Fruit fly (Drosophila melanogaster) ovary, adult (tissue): ENCODE measurements around the gene lab.

Experiments used
- CG17801 ChIP-seq: fragments of 200-800 bp; optimal IDR thresholded peaks from 2 replicates; lab custom pipeline; 2019; ENCODE audit warnings: missing biosample characterization, mild to moderate bottlenecking, missing genetic modification characterization, moderate library complexity; ENCODE audit not compliant: partially characterized antibody

lab gene

dm6 chr3R:6672303-6673007 is 5.9 kb downstream of the lab start:
- TF ChIP-seq CG17801: no peak

- no peak for TF ChIP-seq CG17801
These were observed 10.2 kb downstream of the lab start for dm6 chr3R:6668234-6668633.

DNA sequence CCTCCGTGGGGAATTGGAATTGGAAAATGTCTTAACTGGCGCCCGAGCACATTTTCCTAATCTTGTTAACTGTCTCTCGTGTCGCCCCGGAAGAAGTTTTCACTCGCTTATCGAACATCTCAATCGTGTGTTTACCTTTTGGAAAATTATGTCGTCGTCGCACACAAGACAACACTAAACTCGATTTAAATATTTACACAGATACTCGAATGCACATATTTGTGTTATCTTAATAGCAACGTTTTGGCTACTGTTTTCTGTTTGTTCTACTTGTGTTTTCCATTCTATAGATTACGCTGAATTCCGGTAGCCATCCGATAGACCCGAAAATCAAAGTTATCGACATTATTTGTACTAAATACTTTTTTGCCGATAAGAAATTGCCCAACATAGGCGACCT is 11.1 kb downstream of the lab start:
- no peak for TF ChIP-seq CG17801

- TF ChIP-seq CG17801: no peak
These were observed 13.2 kb downstream of the lab start for dm6 chr3R:6665117-6665654.

DNA sequence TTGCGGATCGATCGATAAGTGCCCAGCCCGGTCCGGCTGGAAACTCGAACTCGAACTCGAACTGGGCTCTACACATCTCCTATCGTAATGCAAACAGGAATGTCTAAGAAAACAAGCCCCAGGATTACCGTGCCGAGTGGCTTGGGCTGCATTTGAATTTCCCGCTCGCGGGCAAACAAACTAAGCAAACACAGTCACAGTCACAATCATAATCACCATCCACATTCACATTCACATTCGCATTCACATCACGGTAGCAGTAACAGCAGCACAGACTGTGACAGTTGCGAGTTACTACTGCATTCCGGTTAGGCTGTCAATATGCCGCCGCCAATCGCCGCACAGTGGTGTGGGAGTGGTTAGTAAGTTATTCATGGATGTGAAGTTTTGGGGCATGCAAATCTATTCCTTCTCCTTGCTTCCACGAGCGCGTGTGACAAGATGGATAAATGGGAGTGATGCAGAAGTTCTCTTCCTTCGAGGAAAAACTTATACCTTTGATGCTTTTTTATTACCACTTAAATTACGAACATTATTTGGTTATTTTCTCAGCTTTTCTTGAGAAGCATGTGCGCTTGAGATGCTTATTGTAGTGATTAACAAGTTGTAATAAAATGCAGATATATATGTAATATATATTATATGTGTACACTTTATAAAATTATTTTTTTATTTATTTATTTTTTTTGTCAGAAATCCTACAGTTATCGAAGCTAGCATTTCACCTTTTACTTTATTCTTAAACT is 13.8 kb downstream of the lab start:
- TF ChIP-seq CG17801: no peak

dm6 chr3R:6663289-6663666 is 15.1 kb downstream of the lab start:
- TF ChIP-seq CG17801: no peak

dm6 chr3R:6662613-6663288 is 15.6 kb downstream of the lab start:
- TF ChIP-seq CG17801: no peak

DNA sequence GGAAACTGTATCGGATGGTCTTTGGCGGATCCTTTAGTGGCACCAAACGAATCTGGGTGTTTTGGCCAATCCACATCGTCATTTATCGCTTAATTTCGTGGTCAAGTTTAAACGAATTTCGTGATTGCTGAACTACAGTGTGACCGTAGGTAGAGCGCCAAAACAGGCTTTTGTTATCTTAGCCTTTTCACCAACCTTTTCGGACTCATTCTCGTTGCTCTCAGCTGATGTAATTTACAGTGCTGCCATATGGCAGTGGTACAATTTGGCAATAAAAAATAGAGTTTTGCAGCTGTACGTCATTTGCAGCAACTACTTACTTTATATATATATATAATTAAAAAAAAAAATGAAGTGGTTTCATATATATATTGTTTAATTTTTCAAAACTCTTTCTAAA is 18.4 kb downstream of the lab start, which contains the start of gene agt:
TSS of gene agt (minus strand) at position 160 of the 400 bp plus-strand sequence.
- TF ChIP-seq CG17801: no peak

- TF ChIP-seq CG17801: no peak
These were observed 20.8 kb downstream of the lab start, which contains the start of the genes CG1307 and twr for dm6 chr3R:6657278-6658246. Gene CG1307 (minus strand): TSS chr3R:6657442. Gene twr (plus strand): TSS chr3R:6657882.

- TF ChIP-seq CG17801: no peak
These were observed 31.6 kb downstream of the lab start, which contains the start of gene Taf1 for dm6 chr3R:6646740-6647139. Gene Taf1 (plus strand): TSS chr3R:6646889.

- TF ChIP-seq CG17801: no peak
These were observed 34.1 kb downstream of the lab start, which contains the start of gene Ass for dm6 chr3R:6644334-6644733. Gene Ass (minus strand): TSS chr3R:6644434.

- TF ChIP-seq CG17801: no peak
These were observed 37.5 kb downstream of the lab start, which contains the start of gene CG31286 for dm6 chr3R:6640932-6641331. Gene CG31286 (plus strand): TSS chr3R:6641232.

dm6 chr3R:6629851-6630250 is 48.5 kb downstream of the lab start, which contains the start of gene sunz:
Gene sunz (plus strand): TSS chr3R:6630151.
- TF ChIP-seq CG17801: no peak

dm6 chr3R:6629221-6629620 is 49.2 kb downstream of the lab start, which contains the start of gene CG15177:
Gene CG15177 (minus strand): TSS chr3R:6629321.
- no peak for TF ChIP-seq CG17801

DNA sequence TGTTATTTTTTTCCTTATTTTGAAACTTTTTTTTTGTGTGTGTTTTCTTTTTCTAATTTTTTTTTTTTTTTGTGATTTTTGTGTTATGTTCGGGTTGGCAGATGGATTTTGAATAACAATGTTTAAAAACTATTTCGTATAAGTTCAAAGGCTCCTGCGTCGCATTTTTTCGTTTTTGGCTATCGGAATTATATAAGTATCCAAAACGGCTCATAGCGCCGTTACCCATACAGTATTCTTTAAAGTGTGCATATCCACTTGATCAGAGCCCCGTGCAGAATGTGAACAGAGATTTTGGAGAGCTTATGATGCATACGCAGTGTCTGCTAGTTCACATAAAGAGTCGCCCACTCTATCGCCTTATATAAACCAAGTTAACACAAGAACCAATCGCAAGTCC is 50.6 kb downstream of the lab start, which contains the start of gene sowi:
TSS of gene sowi (minus strand) at position 101 of the 400 bp plus-strand sequence.
- TF ChIP-seq CG17801: no peak
